Fruit fly (Drosophila melanogaster): ENCODE measurements around the gene nej.

- no peak for TF ChIP-seq CG8478 (optimal IDR thresholded peaks at IDR 0.05)
- peak; percentile 99 for TF ChIP-seq CTCF (optimal IDR thresholded peaks at IDR 0.05)
Measured at dm6 chrX:9658865-9659339, 28.0 kb downstream of the nej start, which contains the start of gene Ptpmeg2.
